Worm (Caenorhabditis elegans) whole organism, L2 larva: ENCODE measurements around the gene ugt-53.

ENCODE experiments used
- Y55F3AM.14 ChIP-seq: fragments of 200-800 bp; sonication (Bioruptor generic); optimal IDR thresholded peaks from 2 replicates; lab custom pipeline; 2018; ENCODE audit warnings: mild to moderate bottlenecking, missing genetic modification characterization, missing compliant biosample characterization
- ama-1 ChIP-seq: fragments of 150-350 bp; optimal IDR thresholded peaks from 2 replicates; lab custom pipeline; 2018; ENCODE audit warnings: inconsistent platforms
- ceh-82 ChIP-seq: fragments of 150-350 bp; optimal IDR thresholded peaks from 2 replicates; lab custom pipeline; 2014; ENCODE audit warnings: missing biosample characterization, missing genetic modification characterization
- mdl-1 ChIP-seq, 2 experiments: fragments of 150-350 bp in 1 of 2; sonication (generic microtip) in 1 of 2; optimal IDR thresholded peaks; 2 replicates each; lab custom pipeline; 2017; ENCODE audit warnings: missing biosample characterization in 2 of 2, missing genetic modification characterization in 2 of 2
- nhr-10 ChIP-seq: sonication (generic microtip); optimal IDR thresholded peaks from 2 replicates; lab custom pipeline; 2017; ENCODE audit warnings: missing biosample characterization, missing genetic modification characterization
- nhr-237 ChIP-seq: fragments of 150-350 bp; optimal IDR thresholded peaks from 2 replicates; lab custom pipeline; 2014; ENCODE audit warnings: missing biosample characterization, missing genetic modification characterization
- skn-1 ChIP-seq: sonication (generic microtip); optimal IDR thresholded peaks from 2 replicates; lab custom pipeline; 2017; ENCODE audit warnings: missing biosample characterization, missing genetic modification characterization
- zag-1 ChIP-seq: fragments of 150-350 bp; optimal IDR thresholded peaks from 2 replicates; lab custom pipeline; 2014; ENCODE audit warnings: missing biosample characterization, missing genetic modification characterization

DNA sequence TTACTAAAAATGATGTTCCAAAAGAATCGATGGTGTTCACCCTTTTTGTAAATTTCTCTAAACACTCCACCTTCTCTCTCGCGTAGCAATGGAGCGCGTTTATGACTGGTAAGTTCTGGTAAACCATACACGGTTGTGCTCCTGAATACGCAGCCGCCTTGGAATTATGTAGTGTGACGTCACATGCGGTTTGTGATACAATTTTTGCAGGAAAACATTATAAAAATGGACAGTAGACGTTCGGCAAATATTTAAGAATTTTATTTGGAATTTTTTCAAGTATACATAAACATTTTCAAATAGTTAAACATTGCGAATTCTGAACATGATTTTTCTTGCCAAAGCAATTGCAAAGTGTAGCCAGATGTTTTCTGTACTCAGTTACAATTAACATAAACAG is 28.4 kb downstream of the ugt-53 start, which contains the start of gene F37B4.10:
- TF ChIP-seq skn-1 (tag; lab: Kevin White, UChicago) (no peak), mdl-1 (tag; optimal IDR thresholded peaks at IDR 0.05; lab: Kevin White, UChicago) (no peak), Y55F3AM.14 (GFP tag; lab: Kevin White, UChicago) (no peak), nhr-10 (tag; lab: Kevin White, UChicago) (no peak), ceh-82 (tag; lab: Kevin White, UChicago) (no peak), ama-1 (lab: Kevin White, UChicago) (no peak), nhr-237 (tag; lab: Kevin White, UChicago) (no peak), zag-1 (no peak)
